Worm (Caenorhabditis elegans) whole organism, young adult: ENCODE data around the gene D2023.6.

Source experiments
- D2030.7 ChIP-seq: fragments of 200-800 bp; sonication (Bioruptor generic); IDR thresholded peaks from 2 replicates; pipeline ENCODE4 v1.3.6; 2022; ENCODE audit warnings: missing genetic modification reagents, missing genetic modification characterization, missing compliant biosample characterization
- F33H1.4 ChIP-seq: fragments of 200-800 bp; sonication (Bioruptor generic); IDR thresholded peaks from 2 replicates; pipeline ENCODE4 v1.3.6; 2022; ENCODE audit warnings: missing genetic modification reagents, missing genetic modification characterization, missing compliant biosample characterization
- F37B4.10 ChIP-seq: fragments of 200-800 bp; sonication (Bioruptor generic); IDR thresholded peaks from 2 replicates; pipeline ENCODE4 v1.3.6; 2022; ENCODE audit warnings: missing genetic modification characterization, missing compliant biosample characterization
- F49E8.2 ChIP-seq: sonication (generic microtip); optimal IDR thresholded peaks from 3 replicates; lab custom pipeline; 2017; ENCODE audit warnings: missing genetic modification characterization, mild to moderate bottlenecking, missing compliant biosample characterization, antibody characterized with exemption, moderate library complexity; ENCODE audit not compliant: insufficient read depth
- F55B11.4 ChIP-seq: sonication (generic microtip); optimal IDR thresholded peaks from 2 replicates; lab custom pipeline; 2016; ENCODE audit warnings: missing compliant biosample characterization, missing genetic modification characterization, borderline replicate concordance; ENCODE audit not compliant: insufficient read depth
- F57A8.1 ChIP-seq: fragments of 200-800 bp; sonication (Bioruptor generic); optimal IDR thresholded peaks from 2 replicates; lab custom pipeline; 2018; ENCODE audit warnings: mild to moderate bottlenecking, missing genetic modification characterization, moderate library complexity, missing compliant biosample characterization
- T07F8.4 ChIP-seq: sonication (generic microtip); optimal IDR thresholded peaks from 2 replicates; lab custom pipeline; 2016; ENCODE audit warnings: mild to moderate bottlenecking, missing genetic modification characterization, moderate library complexity, missing compliant biosample characterization
- T26A5.8 ChIP-seq: sonication (generic microtip); optimal IDR thresholded peaks from 2 replicates; lab custom pipeline; 2016; ENCODE audit warnings: missing genetic modification characterization, missing compliant biosample characterization
- Y95B8A.8 ChIP-seq: fragments of 200-800 bp; sonication (Bioruptor generic); IDR thresholded peaks from 2 replicates; pipeline ENCODE4 v1.3.6; 2022; ENCODE audit warnings: missing genetic modification reagents, missing genetic modification characterization, missing compliant biosample characterization
- akir-1 ChIP-seq: fragments of 200-800 bp; sonication (Bioruptor generic); optimal IDR thresholded peaks from 2 replicates; lab custom pipeline; 2018; ENCODE audit warnings: mild to moderate bottlenecking, missing genetic modification characterization, moderate library complexity, missing compliant biosample characterization
- ama-1 ChIP-seq, 3 experiments: fragments of 150-350 bp in 1 of 3; sonication (generic microtip) in 2 of 3; optimal IDR thresholded peaks; 2 replicates each; lab custom pipeline; 2014 to 2018; ENCODE audit warnings: missing biosample characterization in 2 of 3, missing genetic modification characterization in 2 of 3, missing genetic modification reagents in 2 of 3
- aptf-2 ChIP-seq: fragments of 200-800 bp; sonication (Bioruptor generic); conservative IDR thresholded peaks from 2 replicates; pipeline ENCODE4 v1.3.6; 2022; ENCODE audit warnings: missing genetic modification reagents, missing genetic modification characterization, missing compliant biosample characterization
- atf-7 ChIP-seq: sonication (generic microtip); optimal IDR thresholded peaks from 2 replicates; lab custom pipeline; 2017; ENCODE audit warnings: mild to moderate bottlenecking, missing genetic modification characterization, missing compliant biosample characterization
- attf-3 ChIP-seq: fragments of 200-800 bp; sonication (Bioruptor generic); conservative IDR thresholded peaks from 2 replicates; pipeline ENCODE4 v1.3.6; 2022; ENCODE audit warnings: missing genetic modification reagents, missing genetic modification characterization, missing compliant biosample characterization
- cebp-1 ChIP-seq, 2 experiments: fragments of 200-800 bp in 1 of 2; sonication (Bioruptor generic) in 1 of 2; sonication (generic microtip) in 1 of 2; IDR thresholded peaks in 1 of 2; optimal IDR thresholded peaks in 1 of 2; 2 replicates each; pipeline versions ENCODE4 v1.3.6 to Lab custom; 2017 to 2022; ENCODE audit warnings: missing compliant biosample characterization in 2 of 2, missing genetic modification characterization in 2 of 2, mild to moderate bottlenecking in 1 of 2, missing genetic modification reagents in 1 of 2, moderate library complexity in 1 of 2
- ceh-40 ChIP-seq: fragments of 200-800 bp; sonication (Bioruptor generic); IDR thresholded peaks from 2 replicates; pipeline ENCODE4 v1.3.6; 2022; ENCODE audit warnings: missing genetic modification characterization, missing compliant biosample characterization
- ceh-91 ChIP-seq: fragments of 200-800 bp; sonication (Bioruptor generic); IDR thresholded peaks from 2 replicates; pipeline ENCODE4 v1.3.6; 2022; ENCODE audit warnings: missing genetic modification reagents, missing genetic modification characterization, missing compliant biosample characterization
- chd-7 ChIP-seq: sonication (generic microtip); optimal IDR thresholded peaks from 2 replicates; lab custom pipeline; 2016; ENCODE audit warnings: mild to moderate bottlenecking, missing genetic modification characterization, moderate library complexity, missing compliant biosample characterization
- efl-1 ChIP-seq: fragments of 150-350 bp; optimal IDR thresholded peaks from 2 replicates; lab custom pipeline; 2014; ENCODE audit warnings: missing biosample characterization, missing genetic modification reagents, missing genetic modification characterization
- egl-18 ChIP-seq: fragments of 200-800 bp; sonication (Bioruptor generic); IDR thresholded peaks from 2 replicates; pipeline ENCODE4 v1.3.6; 2022; ENCODE audit warnings: missing genetic modification reagents, missing genetic modification characterization, missing compliant biosample characterization
- him-1 ChIP-seq: sonication (generic microtip); optimal IDR thresholded peaks from 2 replicates; lab custom pipeline; 2016; ENCODE audit warnings: missing genotype, missing genetic modification reagents, missing genetic modification characterization, missing compliant biosample characterization
- hlh-26 ChIP-seq: fragments of 200-800 bp; sonication (Bioruptor generic); conservative IDR thresholded peaks from 2 replicates; pipeline ENCODE4 v1.3.6; 2022; ENCODE audit warnings: missing genetic modification reagents, missing genetic modification characterization, missing compliant biosample characterization
- hmg-1.2 ChIP-seq: fragments of 200-800 bp; sonication (Bioruptor generic); IDR thresholded peaks from 2 replicates; pipeline ENCODE4 v1.3.6; 2022; ENCODE audit warnings: missing genetic modification reagents, missing genetic modification characterization, missing compliant biosample characterization
- hmg-20 ChIP-seq: fragments of 200-800 bp; sonication (Bioruptor generic); IDR thresholded peaks from 2 replicates; pipeline ENCODE4 v1.3.6; 2022; ENCODE audit warnings: missing genetic modification reagents, missing genetic modification characterization, missing compliant biosample characterization
- hrde-1 ChIP-seq: sonication (generic microtip); optimal IDR thresholded peaks from 2 replicates; lab custom pipeline; 2016; ENCODE audit warnings: missing genetic modification characterization, mild to moderate bottlenecking, missing compliant biosample characterization, moderate library complexity, missing genotype, missing genetic modification reagents, borderline replicate concordance
- lin-54 ChIP-seq: fragments of 200-800 bp; sonication (Bioruptor generic); optimal IDR thresholded peaks from 2 replicates; lab custom pipeline; 2018; ENCODE audit warnings: mild to moderate bottlenecking, missing genetic modification characterization, missing compliant biosample characterization
- lsl-1 ChIP-seq: fragments of 200-800 bp; sonication (Bioruptor generic); optimal IDR thresholded peaks from 2 replicates; lab custom pipeline; 2018; ENCODE audit warnings: mild to moderate bottlenecking, missing genetic modification characterization, moderate library complexity, missing compliant biosample characterization
- madf-3 ChIP-seq: fragments of 200-800 bp; sonication (Bioruptor generic); IDR thresholded peaks from 2 replicates; pipeline ENCODE4 v1.3.6; 2022; ENCODE audit warnings: missing genetic modification reagents, missing genetic modification characterization, missing compliant biosample characterization
- madf-6 ChIP-seq: fragments of 200-800 bp; sonication (Bioruptor generic); IDR thresholded peaks from 2 replicates; pipeline ENCODE4 v1.3.6; 2022; ENCODE audit warnings: missing genetic modification reagents, missing genetic modification characterization, missing compliant biosample characterization
- madf-8 ChIP-seq: fragments of 200-800 bp; sonication (Bioruptor generic); conservative IDR thresholded peaks from 2 replicates; pipeline ENCODE4 v1.3.6; 2022; ENCODE audit warnings: missing genetic modification reagents, missing genetic modification characterization, missing compliant biosample characterization
- mel-28 ChIP-seq: sonication (generic microtip); optimal IDR thresholded peaks from 2 replicates; lab custom pipeline; 2016; ENCODE audit warnings: borderline replicate concordance, mild to moderate bottlenecking, missing genetic modification characterization, missing compliant biosample characterization
- mxl-1 ChIP-seq: sonication (generic microtip); optimal IDR thresholded peaks from 2 replicates; lab custom pipeline; 2016; ENCODE audit warnings: missing genetic modification characterization, missing compliant biosample characterization
- nhr-179 ChIP-seq: sonication (generic microtip); optimal IDR thresholded peaks from 2 replicates; lab custom pipeline; 2016; ENCODE audit warnings: mild to moderate bottlenecking, missing genetic modification characterization, missing compliant biosample characterization
- pha-4 ChIP-seq: fragments of 150-350 bp; sonication (generic microtip); optimal IDR thresholded peaks from 2 replicates; lab custom pipeline; 2014; ENCODE audit warnings: missing biosample characterization, missing genetic modification reagents, missing genetic modification characterization
- repo-1 ChIP-seq: sonication (generic microtip); optimal IDR thresholded peaks from 2 replicates; lab custom pipeline; 2017; ENCODE audit warnings: mild to moderate bottlenecking, missing genetic modification characterization, missing compliant biosample characterization
- sea-2 ChIP-seq: fragments of 200-800 bp; sonication (Bioruptor generic); IDR thresholded peaks from 2 replicates; pipeline ENCODE4 v1.3.6; 2022; ENCODE audit warnings: missing genetic modification characterization, missing compliant biosample characterization
- snpc-4 ChIP-seq, 5 experiments: fragments of 150-350 bp in 1 of 5; sonication (generic microtip) in 4 of 5; optimal IDR thresholded peaks; 2 replicates each; lab custom pipeline; 2014 to 2018; ENCODE audit warnings: missing genetic modification characterization in 5 of 5, missing biosample characterization in 3 of 5, antibody characterized with exemption in 2 of 5, mild to moderate bottlenecking in 2 of 5, missing compliant biosample characterization in 2 of 5, missing genotype in 2 of 5, moderate library complexity in 2 of 5, missing genetic modification reagents in 1 of 5
- somi-1 ChIP-seq: fragments of 200-800 bp; sonication (Bioruptor generic); optimal IDR thresholded peaks from 2 replicates; lab custom pipeline; 2018; ENCODE audit warnings: mild to moderate bottlenecking, missing genetic modification characterization, missing compliant biosample characterization
- xnd-1 ChIP-seq: sonication (generic microtip); optimal IDR thresholded peaks from 2 replicates; lab custom pipeline; 2016; ENCODE audit warnings: missing genotype, missing genetic modification reagents, missing genetic modification characterization, missing compliant biosample characterization
- ztf-3 ChIP-seq: fragments of 200-800 bp; sonication (Bioruptor generic); optimal IDR thresholded peaks from 2 replicates; lab custom pipeline; 2018; ENCODE audit warnings: mild to moderate bottlenecking, missing genetic modification characterization, missing compliant biosample characterization

D2023.6 gene

DNA sequence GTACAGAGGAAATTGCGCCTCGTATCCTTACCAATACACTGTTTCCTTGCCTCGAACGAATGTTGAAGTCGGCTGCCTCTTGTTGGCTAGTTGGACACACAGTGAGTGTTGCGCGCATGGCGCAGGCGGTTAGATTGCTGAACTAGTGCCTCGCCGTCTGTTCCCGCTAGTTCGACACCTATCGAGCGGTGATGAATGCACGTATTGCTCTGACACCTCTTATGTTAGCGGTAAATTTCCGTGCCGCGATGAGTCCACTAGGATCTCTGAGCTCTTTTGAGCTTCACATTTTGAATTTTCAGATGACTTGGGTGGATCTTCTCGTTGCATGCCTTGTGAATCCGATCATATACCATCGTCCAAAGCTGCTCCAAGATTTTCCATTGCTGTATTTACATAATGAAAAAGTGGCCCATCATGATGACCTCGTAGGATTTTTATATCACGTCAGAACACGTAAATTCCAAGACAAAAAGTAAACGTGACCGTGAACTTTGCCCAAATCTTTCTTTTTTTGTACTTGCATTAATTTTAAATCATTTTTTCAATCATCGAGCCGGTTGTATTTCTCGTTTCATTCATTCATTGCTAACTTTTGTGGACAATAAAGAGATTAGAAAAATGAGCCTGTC lies 44.2 kb upstream of the D2023.6 start, which contains the start of gene F55A11.11 (continued):
- no peak for TF ChIP-seq F55B11.4 (tag; lab: Kevin White, UChicago)

DNA sequence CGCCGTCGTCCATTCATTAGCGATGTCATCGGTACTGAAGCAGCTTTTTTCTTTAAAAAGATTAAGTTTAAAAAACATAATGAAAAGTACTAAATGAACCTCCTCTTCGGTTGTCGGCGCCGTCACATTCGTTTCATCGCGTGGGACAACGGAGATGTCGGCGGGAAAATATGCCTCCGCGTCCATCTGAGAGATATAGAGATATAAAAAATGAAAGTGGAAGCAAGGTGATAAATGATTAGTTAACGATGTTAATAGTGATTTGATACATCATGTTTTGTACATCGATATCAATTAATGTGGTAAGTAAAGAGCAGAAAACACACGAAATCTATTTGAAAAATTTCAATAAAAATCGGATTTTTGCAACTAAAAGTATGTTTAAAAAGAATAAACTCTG lies 39.9 kb upstream of the D2023.6 start, which contains the start of gene F55A11.7:
Gene F55A11.7 (minus strand): TSS at position 186 of the 400 bp plus-strand sequence.
- TF ChIP-seq somi-1 (GFP tag; lab: Kevin White, UChicago) (no peak), F33H1.4 (GFP tag; lab: Robert Waterston, UW) (no peak), hlh-26 (no peak), pha-4 (tag; lab: Kevin White, UChicago) (no peak), Y95B8A.8 (GFP tag; lab: Robert Waterston, UW) (no peak), akir-1 (GFP tag; lab: Kevin White, UChicago) (no peak), snpc-4 (GFP tag; optimal IDR thresholded peaks at IDR 0.05; lab: Kevin White, UChicago) (no peak), snpc-4 (tag; optimal IDR thresholded peaks at IDR 0.05; lab: Kevin White, UChicago) (no peak)

DNA sequence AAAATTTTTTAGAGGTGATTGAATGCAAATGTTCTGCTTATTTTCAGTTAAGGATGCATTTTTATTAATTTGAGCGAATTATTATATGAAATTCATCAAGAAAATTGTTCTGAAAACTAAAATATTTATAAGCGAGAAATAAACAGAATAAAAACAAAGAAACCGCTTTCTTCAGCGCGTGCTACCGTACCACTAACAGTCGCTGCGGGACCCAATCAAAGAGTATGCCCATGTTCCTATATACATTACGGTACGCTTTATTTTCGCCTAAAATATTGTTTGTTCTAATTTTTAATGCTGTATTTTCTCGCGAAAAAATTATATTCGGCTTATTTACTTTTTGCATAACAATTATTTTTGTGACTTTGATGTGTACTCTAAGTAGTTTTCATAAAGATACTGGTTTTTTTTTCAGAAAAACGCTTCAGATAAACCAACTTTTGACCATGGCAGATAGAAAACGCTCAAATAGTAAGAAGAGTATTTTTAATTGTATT lies 39.4 kb upstream of the D2023.6 start, which contains the start of gene F55A11.8:
Gene F55A11.8 (plus strand): TSS at position 447 of the 497 bp plus-strand sequence.
- TF ChIP-seq chd-7 (tag; lab: Kevin White, UChicago) (no peak), repo-1 (tag; lab: Kevin White, UChicago) (no peak), mxl-1 (tag; lab: Kevin White, UChicago) (no peak), hmg-1.2 (GFP tag; lab: Robert Waterston, UW) (peak; percentile 13; the same call in 1 of the 2 replicates), hrde-1 (no peak), ztf-3 (GFP tag; lab: Kevin White, UChicago) (no peak), T26A5.8 (tag; lab: Kevin White, UChicago) (no peak), aptf-2 (GFP tag; lab: Robert Waterston, UW) (no peak), madf-8 (peak; percentile 62; the same call in 1 of the 2 replicates), cebp-1 (GFP tag; IDR thresholded peaks at IDR 0.05; lab: Robert Waterston, UW) (no peak), cebp-1 (tag; optimal IDR thresholded peaks at IDR 0.05; lab: Kevin White, UChicago) (no peak), atf-7 (tag; lab: Kevin White, UChicago) (no peak), egl-18 (GFP tag; lab: Robert Waterston, UW) (no peak), madf-6 (GFP tag; lab: Robert Waterston, UW) (peak; percentile 89), F33H1.4 (GFP tag; lab: Robert Waterston, UW) (peak; percentile 92), sea-2 (GFP tag; lab: Robert Waterston, UW) (no peak), hmg-20 (GFP tag; lab: Robert Waterston, UW) (no peak), nhr-179 (tag; lab: Kevin White, UChicago) (no peak), F37B4.10 (no peak), T07F8.4 (tag; lab: Kevin White, UChicago) (no peak), attf-3 (GFP tag; lab: Robert Waterston, UW) (no peak), lsl-1 (GFP tag; lab: Kevin White, UChicago) (peak; percentile 95), efl-1 (GFP tag; lab: Kevin White, UChicago) (peak; percentile 64), xnd-1 (tag; lab: Kevin White, UChicago) (peak; percentile 86), ama-1 (optimal IDR thresholded peaks at IDR 0.05; lab: Kevin White, UChicago) (no peak), ama-1 (GFP tag; optimal IDR thresholded peaks at IDR 0.05; lab: Kevin White, UChicago) (no peak), F49E8.2 (tag; lab: Kevin White, UChicago) (peak; percentile 25), mel-28 (tag; lab: Kevin White, UChicago) (no peak), D2030.7 (0 out of 2 replicates have a peak, but pooled peaks have one; percentile 14), lin-54 (GFP tag; lab: Kevin White, UChicago) (no peak), madf-3 (GFP tag; lab: Robert Waterston, UW) (0 out of 2 replicates have a peak, but pooled peaks have one; percentile 55), ceh-40 (GFP tag; lab: Robert Waterston, UW) (no peak), F57A8.1 (GFP tag; lab: Kevin White, UChicago) (no peak), ceh-91 (no peak), him-1 (tag; lab: Kevin White, UChicago) (peak; percentile 50)
